Fruit fly (Drosophila melanogaster) whole organism, prepupa: ENCODE measurements around the gene CG15142.

Experiments
- CG10669 ChIP-seq: fragments of 200-800 bp; sonication (Bioruptor generic); optimal IDR thresholded peaks from 3 replicates; lab custom pipeline; 2018; ENCODE audit warnings: missing biosample characterization, mild to moderate bottlenecking, missing genetic modification characterization, moderate library complexity
- CG11762 ChIP-seq: fragments of 200-800 bp; sonication (Bioruptor generic); optimal IDR thresholded peaks from 3 replicates; lab custom pipeline; 2016; ENCODE audit warnings: missing biosample characterization, missing genetic modification characterization; ENCODE audit not compliant: insufficient read depth
- CG31627 ChIP-seq: fragments of 200-800 bp; sonication (Bioruptor generic); optimal IDR thresholded peaks from 3 replicates; lab custom pipeline; 2016; ENCODE audit warnings: missing biosample characterization, missing genetic modification characterization
- CG6276 ChIP-seq: fragments of 200-800 bp; sonication (Bioruptor generic); optimal IDR thresholded peaks from 2 replicates; lab custom pipeline; 2017; ENCODE audit warnings: missing biosample characterization, mild to moderate bottlenecking, missing genetic modification characterization
- CG6854 ChIP-seq: fragments of 200-800 bp; sonication (Bioruptor generic); optimal IDR thresholded peaks from 2 replicates; lab custom pipeline; 2017; ENCODE audit warnings: missing biosample characterization, mild to moderate bottlenecking, missing genetic modification characterization
- CG8119 ChIP-seq: fragments of 200-800 bp; sonication (Bioruptor generic); IDR thresholded peaks from 3 replicates; pipeline ENCODE4 v1.3.6; 2022; ENCODE audit warnings: missing biosample characterization, missing genetic modification characterization
- CG8632 ChIP-seq: fragments of 200-800 bp; sonication (Bioruptor generic); optimal IDR thresholded peaks from 3 replicates; lab custom pipeline; 2016; ENCODE audit warnings: missing biosample characterization, missing genetic modification characterization
- CG9139 ChIP-seq: fragments of 200-800 bp; sonication (Bioruptor generic); optimal IDR thresholded peaks from 3 replicates; lab custom pipeline; 2017; ENCODE audit warnings: missing biosample characterization, mild to moderate bottlenecking, missing genetic modification characterization
- Eip93F ChIP-seq: fragments of 200-800 bp; sonication (Bioruptor generic); optimal IDR thresholded peaks from 2 replicates; lab custom pipeline; 2016; ENCODE audit warnings: missing biosample characterization, mild to moderate bottlenecking, missing genetic modification characterization
- Met ChIP-seq: fragments of 200-800 bp; sonication (Bioruptor generic); optimal IDR thresholded peaks from 3 replicates; lab custom pipeline; 2016; ENCODE audit warnings: missing biosample characterization, missing genetic modification characterization
- fd85E ChIP-seq: fragments of 200-800 bp; sonication (Bioruptor generic); optimal IDR thresholded peaks from 3 replicates; lab custom pipeline; 2016; ENCODE audit warnings: missing biosample characterization, missing genetic modification characterization
- svp ChIP-seq: fragments of 200-800 bp; sonication (Bioruptor generic); peaks from one replicate; lab custom pipeline; 2016; ENCODE audit warnings: missing biosample characterization, missing genetic modification characterization
- vri ChIP-seq: fragments of 200-800 bp; sonication (Bioruptor generic); optimal IDR thresholded peaks from 3 replicates; lab custom pipeline; 2016; ENCODE audit warnings: missing biosample characterization, mild to moderate bottlenecking, missing genetic modification characterization

DNA sequence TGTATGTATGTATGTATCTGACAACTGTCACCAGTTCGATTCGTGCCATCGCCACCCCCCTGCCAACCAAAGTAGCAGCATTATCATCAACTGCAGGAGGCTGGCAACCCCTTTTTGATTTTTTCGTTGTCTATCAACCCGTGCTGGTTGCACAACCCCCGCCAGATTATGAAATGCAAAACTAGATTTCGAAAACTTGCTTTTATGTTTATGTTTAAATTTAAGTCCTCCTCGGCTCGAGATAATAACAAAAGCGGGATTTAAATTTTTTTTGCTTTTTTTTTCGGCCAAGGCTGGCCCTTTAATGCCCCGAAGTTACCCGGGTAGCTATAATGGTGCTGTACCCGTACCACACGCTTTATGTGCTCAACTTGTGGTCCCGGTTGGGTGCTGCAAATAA is 42.5 kb upstream of the CG15142 start:
- no peak for TF ChIP-seq Met (GFP tag; lab: Kevin White, UChicago)
- TF ChIP-seq CG6854 (GFP tag; lab: Kevin White, UChicago), result no peak
- TF ChIP-seq CG6276 (GFP tag; lab: Kevin White, UChicago), result no peak
- TF ChIP-seq CG31627 (GFP tag; lab: Kevin White, UChicago), result no peak
- TF ChIP-seq CG8632 (GFP tag; lab: Kevin White, UChicago), result no peak
- no peak for TF ChIP-seq svp (GFP tag; lab: Kevin White, UChicago)
- no peak for TF ChIP-seq CG10669 (GFP tag; lab: Kevin White, UChicago)
- TF ChIP-seq CG9139, result no peak
- TF ChIP-seq CG8119, result no peak
- TF ChIP-seq Eip93F, result no peak
- TF ChIP-seq CG11762 (GFP tag; lab: Kevin White, UChicago), result no peak
- no peak for TF ChIP-seq vri (GFP tag; lab: Kevin White, UChicago)
- TF ChIP-seq fd85E, result no peak
